Worm (Caenorhabditis elegans) whole organism, mixed stage, embryonic: ENCODE data around the gene ver-3.

ENCODE experiments used
- M03D4.4 ChIP-seq: sonication (generic microtip); optimal IDR thresholded peaks from 2 replicates; lab custom pipeline; 2017; ENCODE audit warnings: mild to moderate bottlenecking, missing genetic modification characterization, missing compliant biosample characterization
- bed-3 ChIP-seq: fragments of 200-800 bp; sonication (Bioruptor generic); optimal IDR thresholded peaks from 3 replicates; lab custom pipeline; 2018; ENCODE audit warnings: mild to moderate bottlenecking, missing genetic modification characterization, moderate library complexity, missing compliant biosample characterization
- blmp-1 ChIP-seq: fragments of 150-350 bp; optimal IDR thresholded peaks from 2 replicates; lab custom pipeline; 2014; ENCODE audit warnings: missing biosample characterization, missing genetic modification characterization
- ceh-39 ChIP-seq: fragments of 150-350 bp; optimal IDR thresholded peaks from 2 replicates; lab custom pipeline; 2014; ENCODE audit warnings: missing biosample characterization, missing genetic modification characterization
- ceh-43 ChIP-seq: fragments of 200-800 bp; sonication (Bioruptor generic); optimal IDR thresholded peaks from 2 replicates; lab custom pipeline; 2018; ENCODE audit warnings: mild to moderate bottlenecking, missing genetic modification characterization, moderate library complexity, missing compliant biosample characterization
- ceh-83 ChIP-seq: fragments of 200-800 bp; sonication (Bioruptor generic); optimal IDR thresholded peaks from 2 replicates; lab custom pipeline; 2018; ENCODE audit warnings: mild to moderate bottlenecking, missing genetic modification characterization, missing compliant biosample characterization
- ces-1 ChIP-seq: fragments of 150-350 bp; optimal IDR thresholded peaks from 2 replicates; lab custom pipeline; 2014; ENCODE audit warnings: missing biosample characterization, missing genetic modification reagents, missing genetic modification characterization
- cnd-1 ChIP-seq: fragments of 200-800 bp; sonication (Bioruptor generic); optimal IDR thresholded peaks from 2 replicates; lab custom pipeline; 2018; ENCODE audit warnings: mild to moderate bottlenecking, missing genetic modification characterization, missing compliant biosample characterization
- elt-1 ChIP-seq: sonication (generic microtip); optimal IDR thresholded peaks from 2 replicates; lab custom pipeline; 2017; ENCODE audit warnings: missing genetic modification characterization, mild to moderate bottlenecking, missing compliant biosample characterization, antibody characterized with exemption, moderate library complexity, borderline replicate concordance; ENCODE audit not compliant: insufficient read depth
- flh-1 ChIP-seq: fragments of 200-800 bp; sonication (Bioruptor generic); optimal IDR thresholded peaks from 2 replicates; lab custom pipeline; 2018; ENCODE audit warnings: mild to moderate bottlenecking, missing genetic modification characterization, moderate library complexity, missing compliant biosample characterization
- ham-2 ChIP-seq: fragments of 200-800 bp; sonication (Bioruptor generic); optimal IDR thresholded peaks from 2 replicates; lab custom pipeline; 2018; ENCODE audit warnings: mild to moderate bottlenecking, missing genetic modification characterization, missing compliant biosample characterization
- hlh-1 ChIP-seq: fragments of 150-350 bp; optimal IDR thresholded peaks from 2 replicates; lab custom pipeline; 2014; ENCODE audit warnings: missing biosample characterization, missing genetic modification reagents, missing genetic modification characterization
- lin-13 ChIP-seq: fragments of 150-350 bp; optimal IDR thresholded peaks from 2 replicates; lab custom pipeline; 2014; ENCODE audit warnings: missing biosample characterization, missing genetic modification characterization
- lin-32 ChIP-seq: fragments of 200-800 bp; sonication (Bioruptor generic); optimal IDR thresholded peaks from 2 replicates; lab custom pipeline; 2018; ENCODE audit warnings: mild to moderate bottlenecking, missing genetic modification characterization, missing compliant biosample characterization
- lsy-2 ChIP-seq: fragments of 150-350 bp; optimal IDR thresholded peaks from 2 replicates; lab custom pipeline; 2014; ENCODE audit warnings: missing biosample characterization, missing genetic modification characterization
- mab-5 ChIP-seq: fragments of 150-350 bp; optimal IDR thresholded peaks from 2 replicates; lab custom pipeline; 2014; ENCODE audit warnings: missing biosample characterization, missing genetic modification characterization
- mep-1 ChIP-seq: fragments of 150-350 bp; optimal IDR thresholded peaks from 2 replicates; lab custom pipeline; 2017; ENCODE audit warnings: missing biosample characterization, missing genetic modification reagents, missing genetic modification characterization, inconsistent platforms
- mls-2 ChIP-seq: sonication (generic microtip); optimal IDR thresholded peaks from 2 replicates; lab custom pipeline; 2016; ENCODE audit warnings: mild to moderate bottlenecking, missing genetic modification characterization, moderate library complexity, missing compliant biosample characterization
- nhr-12 ChIP-seq: fragments of 150-350 bp; optimal IDR thresholded peaks from 2 replicates; lab custom pipeline; 2014; ENCODE audit warnings: missing biosample characterization, missing genetic modification characterization
- nhr-2 ChIP-seq: fragments of 150-350 bp; optimal IDR thresholded peaks from 2 replicates; lab custom pipeline; 2014; ENCODE audit warnings: missing biosample characterization, missing genetic modification characterization
- nhr-237 ChIP-seq: fragments of 150-350 bp; optimal IDR thresholded peaks from 2 replicates; lab custom pipeline; 2014; ENCODE audit warnings: missing biosample characterization, missing genetic modification characterization
- nhr-28 ChIP-seq: fragments of 150-350 bp; optimal IDR thresholded peaks from 2 replicates; lab custom pipeline; 2014; ENCODE audit warnings: missing biosample characterization, missing genetic modification characterization
- pha-4 ChIP-seq: fragments of 150-350 bp; optimal IDR thresholded peaks from 2 replicates; lab custom pipeline; 2018; ENCODE audit warnings: missing biosample characterization, missing genetic modification reagents, missing genetic modification characterization
- sem-2 ChIP-seq: fragments of 200-800 bp; sonication (Bioruptor generic); optimal IDR thresholded peaks from 2 replicates; lab custom pipeline; 2018; ENCODE audit warnings: mild to moderate bottlenecking, missing genetic modification characterization, missing compliant biosample characterization
- snpc-4 ChIP-seq: fragments of 150-350 bp; optimal IDR thresholded peaks from 2 replicates; lab custom pipeline; 2014; ENCODE audit warnings: missing biosample characterization, missing genetic modification characterization
- sptf-1 ChIP-seq: sonication (generic microtip); optimal IDR thresholded peaks from 2 replicates; lab custom pipeline; 2017; ENCODE audit warnings: mild to moderate bottlenecking, missing genetic modification characterization, moderate library complexity, missing compliant biosample characterization
- tbx-8 ChIP-seq: fragments of 200-800 bp; sonication (Bioruptor generic); optimal IDR thresholded peaks from 2 replicates; lab custom pipeline; 2018; ENCODE audit warnings: mild to moderate bottlenecking, missing genetic modification characterization, moderate library complexity, missing compliant biosample characterization
- unc-120 ChIP-seq: sonication (generic microtip); optimal IDR thresholded peaks from 2 replicates; lab custom pipeline; 2017; ENCODE audit warnings: missing genetic modification characterization, missing compliant biosample characterization; ENCODE audit not compliant: poor library complexity, severe bottlenecking
- unc-39 ChIP-seq: fragments of 150-350 bp; optimal IDR thresholded peaks from 2 replicates; lab custom pipeline; 2014; ENCODE audit warnings: missing biosample characterization, missing genetic modification characterization
- ztf-11 ChIP-seq: fragments of 150-350 bp; optimal IDR thresholded peaks from 2 replicates; lab custom pipeline; 2014; ENCODE audit warnings: missing biosample characterization, missing genetic modification characterization

ver-3 gene

DNA sequence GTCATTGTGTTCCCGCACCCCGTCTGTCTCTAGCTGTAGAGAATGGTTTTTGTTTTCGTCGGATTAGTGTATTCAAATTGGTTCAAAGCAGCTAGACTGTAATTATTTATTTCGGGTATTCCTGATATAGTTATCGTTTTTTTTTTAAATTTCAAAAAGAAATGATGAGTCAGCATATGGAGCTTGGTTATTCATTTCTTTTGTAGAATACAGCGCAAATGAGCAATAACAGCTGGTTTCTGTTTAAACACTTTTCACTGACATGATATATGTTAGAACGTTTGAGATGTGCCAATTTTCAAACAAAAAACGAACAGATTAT, 1.5 kb upstream of the ver-3 start:
- TF ChIP-seq mls-2 (peak; percentile 63), nhr-28 (tag; lab: Kevin White, UChicago) (no peak), ces-1 (GFP tag; lab: Kevin White, UChicago) (no peak), bed-3 (GFP tag; lab: Kevin White, UChicago) (no peak), ceh-83 (GFP tag; lab: Kevin White, UChicago) (no peak)

DNA sequence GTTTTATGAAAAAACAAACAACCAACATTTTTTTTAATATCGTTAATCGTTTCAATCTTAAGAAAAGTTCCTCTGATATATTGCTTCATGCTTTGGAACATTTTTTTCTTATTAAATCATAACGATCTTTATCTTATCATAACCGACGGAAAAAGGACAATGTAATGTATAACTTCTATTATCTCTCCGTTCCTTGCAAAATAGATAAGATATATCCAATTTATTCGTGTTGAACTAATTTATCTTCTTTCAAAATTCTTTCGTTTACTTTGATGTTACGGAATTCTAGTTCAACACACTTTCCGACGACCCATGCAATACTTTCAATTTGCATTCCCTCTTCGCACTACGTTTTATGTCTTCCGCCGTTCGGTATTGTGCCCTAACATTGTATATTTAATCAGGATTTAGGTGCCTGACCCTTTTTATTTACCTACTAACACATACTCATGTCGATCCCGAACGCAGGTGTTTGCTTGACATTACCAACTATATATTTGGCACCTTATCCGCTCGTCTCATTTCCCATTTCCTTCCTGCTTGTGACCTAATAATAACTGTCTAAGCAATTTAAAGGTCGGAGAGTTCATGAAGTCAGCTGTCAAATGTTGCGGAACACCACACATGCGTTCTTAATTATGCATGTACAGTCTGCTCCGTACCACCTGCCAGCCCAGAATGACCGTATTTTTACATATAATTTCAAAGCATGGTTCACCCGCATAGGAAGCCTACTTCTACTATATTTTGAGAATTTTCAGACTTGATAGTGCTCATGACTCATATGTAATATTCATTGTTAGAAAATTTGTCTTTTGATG, 715 bp upstream of the ver-3 start:
- TF ChIP-seq ces-1 (GFP tag; lab: Kevin White, UChicago) (no peak), pha-4 (no peak), sem-2 (GFP tag; lab: Kevin White, UChicago) (no peak), nhr-2 (tag; lab: Kevin White, UChicago) (peak; percentile 92), nhr-237 (no peak), lsy-2 (tag; lab: Kevin White, UChicago) (no peak), lin-13 (tag; lab: Kevin White, UChicago) (no peak), mls-2 (no peak), nhr-12 (tag; lab: Kevin White, UChicago) (no peak), cnd-1 (tag; lab: Kevin White, UChicago) (peak; percentile 38), sptf-1 (no peak), ceh-43 (GFP tag; lab: Kevin White, UChicago) (no peak), nhr-28 (tag; lab: Kevin White, UChicago) (no peak), ztf-11 (tag; lab: Kevin White, UChicago) (no peak), elt-1 (tag; lab: Kevin White, UChicago) (peak; percentile 63)

DNA sequence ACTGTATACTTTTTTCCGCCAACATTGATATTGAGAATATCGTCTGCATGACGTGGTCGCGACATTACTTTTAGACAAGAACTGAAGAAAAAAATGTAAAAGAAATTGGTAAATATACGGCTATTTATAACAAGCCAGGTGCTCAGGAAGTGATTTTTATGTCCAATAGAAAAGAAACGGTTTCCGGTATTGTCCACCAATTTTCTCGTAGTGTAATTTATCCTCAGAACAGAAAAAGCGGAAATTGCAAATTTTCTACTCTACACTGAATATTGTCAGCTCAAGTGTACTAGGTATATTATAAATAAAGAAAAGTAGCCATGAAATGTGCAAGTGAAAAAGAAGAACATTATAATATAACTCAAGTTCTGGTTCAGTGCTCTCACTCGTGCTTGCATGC, 6.9 kb downstream of the ver-3 start, which contains the start of gene F59F3.6:
TSS of gene F59F3.6 (minus strand) at position 101 of the 400 bp plus-strand sequence.
- TF ChIP-seq pha-4 (no peak), nhr-12 (tag; lab: Kevin White, UChicago) (no peak), ceh-39 (tag; lab: Kevin White, UChicago) (no peak), mep-1 (tag; lab: Kevin White, UChicago) (no peak), ceh-83 (GFP tag; lab: Kevin White, UChicago) (no peak), sptf-1 (no peak), blmp-1 (tag; lab: Kevin White, UChicago) (no peak), lsy-2 (tag; lab: Kevin White, UChicago) (no peak), ces-1 (GFP tag; lab: Kevin White, UChicago) (no peak), mab-5 (tag; lab: Kevin White, UChicago) (no peak), unc-120 (tag; lab: Kevin White, UChicago) (no peak), nhr-2 (tag; lab: Kevin White, UChicago) (no peak), flh-1 (GFP tag; lab: Kevin White, UChicago) (no peak), lin-32 (no peak), tbx-8 (no peak), ztf-11 (tag; lab: Kevin White, UChicago) (no peak), snpc-4 (no peak)

DNA sequence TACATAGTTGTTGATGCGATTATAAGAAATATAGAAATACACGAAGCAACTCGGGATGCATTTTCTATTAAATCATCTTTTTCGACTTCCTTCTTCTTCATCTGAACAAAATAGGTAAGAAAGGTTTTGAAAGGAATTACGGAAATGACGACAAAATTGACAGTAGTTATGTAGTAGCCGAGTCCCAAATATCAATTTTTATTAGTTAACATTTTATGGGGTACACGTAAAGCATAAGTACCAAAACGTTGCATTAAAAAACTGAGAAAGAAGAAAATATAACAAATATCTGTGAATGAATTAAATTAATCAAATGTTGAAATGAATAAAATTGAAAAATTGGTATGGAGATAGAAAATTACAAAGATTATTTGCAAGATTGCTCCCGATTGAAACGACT, 9.5 kb downstream of the ver-3 start, which contains the start of gene col-177:
TSS of gene col-177 (minus strand) at position 101 of the 400 bp plus-strand sequence.
- TF ChIP-seq ceh-39 (tag; lab: Kevin White, UChicago) (no peak), lin-13 (tag; lab: Kevin White, UChicago) (no peak), unc-39 (tag; lab: Kevin White, UChicago) (no peak), hlh-1 (no peak), nhr-12 (tag; lab: Kevin White, UChicago) (no peak), M03D4.4 (tag; lab: Kevin White, UChicago) (no peak), ceh-83 (GFP tag; lab: Kevin White, UChicago) (no peak), blmp-1 (tag; lab: Kevin White, UChicago) (no peak), nhr-237 (no peak)

DNA sequence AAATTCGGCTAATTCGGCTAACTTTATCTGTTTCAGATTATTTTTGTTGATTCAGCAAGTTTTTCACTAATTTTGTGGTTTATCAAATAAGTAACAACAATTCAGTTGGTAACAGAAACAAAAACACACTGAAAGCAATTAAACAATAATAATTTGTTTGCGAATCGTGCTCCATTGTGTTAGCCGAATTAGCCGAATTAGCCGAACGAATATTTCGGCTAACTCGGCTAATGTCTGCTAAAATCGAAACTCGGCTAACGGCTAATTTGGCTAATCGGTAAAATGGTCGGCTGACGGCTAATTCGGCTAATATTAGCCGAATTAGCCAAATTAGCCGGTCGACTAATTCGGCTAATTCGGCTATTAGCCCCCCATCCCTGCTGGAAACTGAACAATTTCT, 11.4 kb downstream of the ver-3 start:
- no peak for TF ChIP-seq nhr-237
- TF ChIP-seq ham-2 (GFP tag; lab: Kevin White, UChicago) = peak; percentile 69
- TF ChIP-seq, all 35 proteins: peak for 1
